Worm (Caenorhabditis elegans): ENCODE data around the gene F35F10.13.

F35F10.13 gene

DNA sequence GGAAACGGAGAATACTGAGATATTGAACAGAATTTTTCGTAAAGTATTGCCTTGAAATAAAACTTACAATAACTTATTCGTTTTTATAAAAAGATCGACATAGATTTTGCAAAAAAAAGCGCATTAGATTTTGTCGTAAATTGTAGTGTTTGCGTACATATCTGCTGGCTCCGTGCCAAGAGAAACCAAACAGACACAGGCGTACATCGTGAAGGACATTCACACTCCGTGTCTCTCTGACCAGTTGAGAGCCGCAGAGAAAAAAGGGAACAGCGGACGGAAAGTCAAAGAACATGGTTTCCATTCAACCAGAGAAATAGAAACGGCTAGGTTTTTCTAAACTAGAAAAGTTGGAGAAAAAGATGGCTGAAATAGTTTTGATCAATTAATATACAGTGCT is 3.6 kb downstream of the F35F10.13 start, which contains the start of gene arrd-19 (continued):
- TF ChIP-seq gei-8 (GFP tag; optimal IDR thresholded peaks at IDR 0.05) (no peak), ceh-32 (tag; optimal IDR thresholded peaks at IDR 0.05; ENCODE audit: poor library complexity) (no peak), nhr-42 (GFP tag; IDR thresholded peaks at IDR 0.05) (no peak; the same call in 1 of the 2 replicates), spr-1 (tag; optimal IDR thresholded peaks at IDR 0.05) (no peak), nhr-11 (tag; optimal IDR thresholded peaks at IDR 0.05) (peak; percentile 74), set-16 (GFP tag; IDR thresholded peaks at IDR 0.05) (no peak), zip-2 (tag; optimal IDR thresholded peaks at IDR 0.05) (peak; percentile 5), mxl-2 (GFP tag; conservative IDR thresholded peaks at IDR 0.05) (no peak), lin-1 (GFP tag; IDR thresholded peaks at IDR 0.05) (peak; percentile 89), dve-1 (tag; optimal IDR thresholded peaks at IDR 0.05; ENCODE audit: insufficient read depth) (peak; percentile 89), ceh-82 (tag; optimal IDR thresholded peaks at IDR 0.05) (no peak), jun-1 (tag; optimal IDR thresholded peaks at IDR 0.05) (no peak)

DNA sequence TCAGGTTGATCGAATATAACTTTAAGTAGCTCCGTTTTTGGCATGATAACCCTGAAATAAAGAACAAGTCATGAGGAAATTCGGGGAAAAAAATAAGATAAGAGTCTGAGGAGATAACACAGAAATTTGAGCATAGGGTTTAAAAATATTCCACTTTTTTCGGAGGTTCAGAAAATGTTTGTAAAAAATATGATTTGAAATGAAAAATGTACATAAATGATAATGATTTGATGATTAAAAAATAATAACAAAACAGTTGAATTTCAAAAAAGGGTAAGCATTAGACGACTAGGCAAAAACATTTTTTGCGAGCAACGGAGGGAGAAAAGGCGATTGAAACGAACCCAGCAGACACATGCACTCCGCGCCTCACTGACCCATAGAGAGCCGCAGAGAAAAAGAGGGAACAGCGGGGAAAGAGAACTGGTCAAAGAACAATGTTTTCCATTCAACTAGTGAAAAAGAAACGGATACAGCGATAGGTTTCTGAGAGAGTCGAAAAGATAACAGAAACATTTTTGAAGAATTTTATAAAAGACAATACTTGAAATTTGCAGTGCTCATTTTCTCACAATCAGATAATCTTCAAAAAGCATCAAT is 6.7 kb downstream of the F35F10.13 start, which contains the start of gene arrd-18:
Gene arrd-18, minus strand, starts transcription at position 51 of the 600 bp plus-strand sequence.
- TF ChIP-seq nhr-77 (tag; optimal IDR thresholded peaks at IDR 0.05) = peak; percentile 43
- TF ChIP-seq mxl-3 (GFP tag; optimal IDR thresholded peaks at IDR 0.05) = peak; percentile 34
- no peak for TF ChIP-seq rbr-2 (tag; optimal IDR thresholded peaks at IDR 0.05)
- no peak for TF ChIP-seq zag-1 (tag; optimal IDR thresholded peaks at IDR 0.05)
- no peak for TF ChIP-seq mep-1 (tag; optimal IDR thresholded peaks at IDR 0.05)
- TF ChIP-seq unc-62 (GFP tag; optimal IDR thresholded peaks at IDR 0.05 in 1 of 2) = peak in 1 of 2 experiments; percentile 56
- no peak for TF ChIP-seq unc-62 (tag; optimal IDR thresholded peaks at IDR 0.05)
- no peak for TF ChIP-seq spr-1 (tag; optimal IDR thresholded peaks at IDR 0.05)
- no peak for TF ChIP-seq Y105C5A.15 (GFP tag; IDR thresholded peaks at IDR 0.05)
- TF ChIP-seq hmg-1.1 (GFP tag; IDR thresholded peaks at IDR 0.05) = peak; percentile 83
- TF ChIP-seq Y5F2A.4 (GFP tag; optimal IDR thresholded peaks at IDR 0.05) = no peak
- no peak for TF ChIP-seq dpl-1 (GFP tag; optimal IDR thresholded peaks at IDR 0.05)
- no peak for TF ChIP-seq dmd-8 (GFP tag; IDR thresholded peaks at IDR 0.05)
- TF ChIP-seq zfp-2 (tag; optimal IDR thresholded peaks at IDR 0.05) = no peak
- TF ChIP-seq daf-16 (GFP tag; optimal IDR thresholded peaks at IDR 0.05) = no peak
- no peak for TF ChIP-seq daf-16 (tag; optimal IDR thresholded peaks at IDR 0.05)
- no peak for TF ChIP-seq duxl-1 (tag; optimal IDR thresholded peaks at IDR 0.05; ENCODE audit: poor library complexity)
- no peak for TF ChIP-seq lir-3 (tag; optimal IDR thresholded peaks at IDR 0.05)
- no peak for TF ChIP-seq snpc-4 (tag; optimal IDR thresholded peaks at IDR 0.05)
- no peak for TF ChIP-seq ZK337.2 (GFP tag; IDR thresholded peaks at IDR 0.05)
- TF ChIP-seq tra-1 (GFP tag; IDR thresholded peaks at IDR 0.05) = 0 out of 2 replicates have a peak, but pooled peaks have one; percentile 10
- TF ChIP-seq nhr-28 (tag; optimal IDR thresholded peaks at IDR 0.05) = peak; percentile 56
- TF ChIP-seq pha-4 (GFP tag; IDR thresholded peaks at IDR 0.05) = no peak
- TF ChIP-seq pha-4 (tag; optimal IDR thresholded peaks at IDR 0.05) = no peak
- no peak for TF ChIP-seq lin-15B (tag; optimal IDR thresholded peaks at IDR 0.05)
- TF ChIP-seq lin-29 (GFP tag; IDR thresholded peaks at IDR 0.05) = no peak
- TF ChIP-seq ceh-44 (GFP tag; IDR thresholded peaks at IDR 0.05) = no peak
- peak in 1 of 2 experiments; percentile 51 for TF ChIP-seq mdl-1 (tag; optimal IDR thresholded peaks at IDR 0.05)
- TF ChIP-seq madf-9 (GFP tag; conservative IDR thresholded peaks at IDR 0.05) = no peak
- TF ChIP-seq spr-3 (GFP tag; optimal IDR thresholded peaks at IDR 0.05) = no peak
- TF ChIP-seq nhr-237 (tag; optimal IDR thresholded peaks at IDR 0.05) = no peak
- TF ChIP-seq F26F4.8 (GFP tag; conservative IDR thresholded peaks at IDR 0.05) = no peak
- no peak for TF ChIP-seq T26A8.4 (GFP tag; IDR thresholded peaks at IDR 0.05)
- TF ChIP-seq ceh-20 (GFP tag; IDR thresholded peaks at IDR 0.05) = no peak
- no peak for TF ChIP-seq dve-1 (tag; optimal IDR thresholded peaks at IDR 0.05; ENCODE audit: insufficient read depth)
- peak; percentile 18; the same call in 1 of the 2 replicates for TF ChIP-seq php-3 (GFP tag; IDR thresholded peaks at IDR 0.05)
- no peak for TF ChIP-seq mxl-2 (GFP tag; conservative IDR thresholded peaks at IDR 0.05)
- TF ChIP-seq jun-1 (tag; optimal IDR thresholded peaks at IDR 0.05) = no peak
- TF ChIP-seq F49E8.2 (tag; optimal IDR thresholded peaks at IDR 0.05; ENCODE audit: borderline replicate concordance) = no peak
- TF ChIP-seq nhr-11 (tag; optimal IDR thresholded peaks at IDR 0.05) = peak; percentile 4
- TF ChIP-seq unc-39 (tag; optimal IDR thresholded peaks at IDR 0.05) = no peak
- TF ChIP-seq nhr-48 (tag; optimal IDR thresholded peaks at IDR 0.05) = peak; percentile 70
- TF ChIP-seq aha-1 (tag) = peak; percentile 78
